Fruit fly (Drosophila melanogaster) whole organism, embryonic: ENCODE data around the gene CG3104.
A peak's percentile ranks its signal among the peaks of the same experiment; 100 is the strongest.

Experiments used
- Atf-2 ChIP-seq: fragments of 200-800 bp; sonication (Bioruptor generic); optimal IDR thresholded peaks from 2 replicates; lab custom pipeline; 2016; ENCODE audit warnings: missing biosample characterization, missing genetic modification characterization
- CG10274 ChIP-seq: fragments of 200-800 bp; sonication (Bioruptor generic); optimal IDR thresholded peaks from 3 replicates; lab custom pipeline; 2017; ENCODE audit warnings: missing biosample characterization, mild to moderate bottlenecking, missing genetic modification characterization
- CG10959 ChIP-seq: fragments of 200-800 bp; sonication (Bioruptor generic); IDR thresholded peaks from 2 replicates; pipeline ENCODE4 v1.3.6; 2022; ENCODE audit warnings: missing biosample characterization, missing genetic modification characterization
- CG11093 ChIP-seq: fragments of 200-800 bp; sonication (Bioruptor generic); IDR thresholded peaks from 3 replicates; pipeline ENCODE4 v1.3.6; 2022; ENCODE audit warnings: missing biosample characterization, missing genetic modification characterization
- CG12071 ChIP-seq: fragments of 200-800 bp; sonication (Bioruptor generic); optimal IDR thresholded peaks from 3 replicates; lab custom pipeline; 2018; ENCODE audit warnings: missing biosample characterization, mild to moderate bottlenecking, missing genetic modification characterization
- CG1602 ChIP-seq: fragments of 200-800 bp; sonication (Bioruptor generic); optimal IDR thresholded peaks from 3 replicates; lab custom pipeline; 2016; ENCODE audit warnings: missing biosample characterization, missing genetic modification characterization
- CG1603 ChIP-seq: fragments of 200-800 bp; sonication (Bioruptor generic); optimal IDR thresholded peaks from 2 replicates; lab custom pipeline; 2019; ENCODE audit warnings: missing biosample characterization, mild to moderate bottlenecking, missing genetic modification characterization, moderate library complexity
- CG17328 ChIP-seq: fragments of 200-800 bp; sonication (Bioruptor generic); IDR thresholded peaks from 2 replicates; pipeline ENCODE4 v1.3.6; 2022; ENCODE audit warnings: missing biosample characterization, missing genetic modification characterization
- CG17829 ChIP-seq: fragments of 200-800 bp; optimal IDR thresholded peaks from 2 replicates; lab custom pipeline; 2019; ENCODE audit warnings: missing biosample characterization, mild to moderate bottlenecking, missing genetic modification characterization, moderate library complexity
- CG18764 ChIP-seq: fragments of 200-800 bp; sonication (Bioruptor generic); optimal IDR thresholded peaks from 3 replicates; lab custom pipeline; 2016; ENCODE audit warnings: missing biosample characterization, missing genetic modification characterization
- CG2199 ChIP-seq: fragments of 200-800 bp; sonication (Bioruptor generic); IDR thresholded peaks from 3 replicates; pipeline ENCODE4 v1.3.6; 2022; ENCODE audit warnings: missing biosample characterization, missing genetic modification characterization
- CG32532 ChIP-seq: fragments of 200-800 bp; sonication (Bioruptor generic); IDR thresholded peaks from 2 replicates; pipeline ENCODE4 v1.3.6; 2022; ENCODE audit warnings: missing biosample characterization, missing genetic modification characterization
- CG34376 ChIP-seq: fragments of 200-800 bp; sonication (Bioruptor generic); optimal IDR thresholded peaks from 2 replicates; lab custom pipeline; 2018; ENCODE audit warnings: missing biosample characterization, mild to moderate bottlenecking, missing genetic modification characterization
- CG4328 ChIP-seq: fragments of 200-800 bp; sonication (Bioruptor generic); optimal IDR thresholded peaks from 3 replicates; lab custom pipeline; 2017; ENCODE audit warnings: missing biosample characterization, missing genetic modification reagents, missing genetic modification characterization
- CG6791 ChIP-seq: fragments of 200-800 bp; sonication (Bioruptor generic); IDR thresholded peaks from 3 replicates; pipeline ENCODE4 v1.3.6; 2022; ENCODE audit warnings: missing biosample characterization, missing genetic modification characterization; ENCODE audit not compliant: partially characterized antibody
- CG7928 ChIP-seq: fragments of 200-800 bp; sonication (Bioruptor generic); optimal IDR thresholded peaks from 2 replicates; lab custom pipeline; 2017; ENCODE audit warnings: missing biosample characterization, mild to moderate bottlenecking, missing genetic modification characterization
- CG9876 ChIP-seq: fragments of 200-800 bp; sonication (Bioruptor generic); optimal IDR thresholded peaks from 2 replicates; lab custom pipeline; 2016; ENCODE audit warnings: missing biosample characterization, missing genetic modification characterization
- Drgx ChIP-seq: fragments of 200-800 bp; sonication (Bioruptor generic); IDR thresholded peaks from 2 replicates; pipeline ENCODE4 v1.3.6; 2022; ENCODE audit warnings: missing biosample characterization, missing genetic modification characterization
- HLH54F ChIP-seq: fragments of 200-800 bp; sonication (Bioruptor generic); optimal IDR thresholded peaks from 3 replicates; lab custom pipeline; 2016; ENCODE audit warnings: missing biosample characterization, missing genetic modification characterization
- HLHmδ ChIP-seq: fragments of 200-800 bp; sonication (Bioruptor generic); optimal IDR thresholded peaks from 2 replicates; lab custom pipeline; 2018; ENCODE audit warnings: missing biosample characterization, mild to moderate bottlenecking, missing genetic modification characterization, moderate library complexity
- Hmr ChIP-seq: fragments of 200-800 bp; sonication (Bioruptor generic); optimal IDR thresholded peaks from 3 replicates; lab custom pipeline; 2017; ENCODE audit warnings: mild to moderate bottlenecking, missing biosample characterization, missing genetic modification reagents, missing genetic modification characterization
- Hr78 ChIP-seq, 2 experiments: fragments of 200-800 bp in 1 of 2; fragments of >200 bp in 1 of 2; sonication (Bioruptor generic) in 1 of 2; optimal IDR thresholded peaks; 2 replicates each; lab custom pipeline; 2017 to 2019; ENCODE audit warnings: missing biosample characterization in 2 of 2, missing genetic modification characterization in 2 of 2, mild to moderate bottlenecking in 1 of 2, moderate library complexity in 1 of 2
- Lhr ChIP-seq: fragments of 200-800 bp; sonication (Bioruptor generic); optimal IDR thresholded peaks from 3 replicates; lab custom pipeline; 2017; ENCODE audit warnings: mild to moderate bottlenecking, missing biosample characterization, missing genetic modification reagents, missing genetic modification characterization
- Lim3 ChIP-seq: fragments of 200-800 bp; sonication (Bioruptor generic); IDR thresholded peaks from 2 replicates; pipeline ENCODE4 v1.3.6; 2022; ENCODE audit warnings: missing biosample characterization, missing genetic modification characterization
- Lpt ChIP-seq: fragments of >200 bp; optimal IDR thresholded peaks from 2 replicates; lab custom pipeline; 2018; ENCODE audit warnings: missing biosample characterization, missing genetic modification characterization
- NK7.1 ChIP-seq: fragments of 200-800 bp; sonication (Bioruptor generic); optimal IDR thresholded peaks from 3 replicates; lab custom pipeline; 2016; ENCODE audit warnings: missing biosample characterization, missing genetic modification characterization
- Nf-YA ChIP-seq: fragments of 200-800 bp; sonication (Bioruptor generic); IDR thresholded peaks from 2 replicates; pipeline ENCODE4 v1.3.6; 2022; ENCODE audit warnings: missing biosample characterization, missing genetic modification characterization
- PHDP ChIP-seq: fragments of 200-800 bp; sonication (Bioruptor generic); optimal IDR thresholded peaks from 3 replicates; lab custom pipeline; 2018; ENCODE audit warnings: missing biosample characterization, mild to moderate bottlenecking, missing genetic modification characterization, moderate library complexity
- corto ChIP-seq: fragments of 200-800 bp; sonication (Bioruptor generic); optimal IDR thresholded peaks from 2 replicates; lab custom pipeline; 2016; ENCODE audit warnings: missing biosample characterization, mild to moderate bottlenecking, missing genetic modification characterization, moderate library complexity
- crc ChIP-seq: fragments of 200-800 bp; sonication (Bioruptor generic); optimal IDR thresholded peaks from 2 replicates; lab custom pipeline; 2016; ENCODE audit warnings: missing biosample characterization, missing genetic modification characterization
- dan ChIP-seq: fragments of 200-800 bp; sonication (Bioruptor generic); IDR thresholded peaks from 2 replicates; pipeline ENCODE4 v1.3.6; 2022; ENCODE audit warnings: missing biosample characterization, missing genetic modification characterization
- danr ChIP-seq: fragments of 200-800 bp; sonication (Bioruptor generic); IDR thresholded peaks from 2 replicates; pipeline ENCODE4 v1.3.6; 2022; ENCODE audit warnings: missing biosample characterization, missing genetic modification characterization
- ewg ChIP-seq: fragments of 200-800 bp; sonication (Bioruptor generic); optimal IDR thresholded peaks from 3 replicates; lab custom pipeline; 2017; ENCODE audit warnings: mild to moderate bottlenecking, missing biosample characterization, missing genetic modification reagents, missing genetic modification characterization
- hb ChIP-seq: fragments of 200-800 bp; sonication (Bioruptor generic); IDR thresholded peaks from 3 replicates; pipeline ENCODE4 v1.3.6; 2022; ENCODE audit warnings: missing biosample characterization, missing genetic modification characterization; ENCODE audit not compliant: partially characterized antibody
- her ChIP-seq: fragments of 200-800 bp; sonication (Bioruptor generic); optimal IDR thresholded peaks from 2 replicates; lab custom pipeline; 2016; ENCODE audit warnings: missing biosample characterization, missing genetic modification characterization
- hkb ChIP-seq, 2 experiments: fragments of 200-800 bp in 1 of 2; fragments of >200 bp in 1 of 2; sonication (Bioruptor generic) in 1 of 2; IDR thresholded peaks in 1 of 2; optimal IDR thresholded peaks in 1 of 2; 2 replicates each; pipeline versions ENCODE4 v1.3.6 to Lab custom; 2017 to 2022; ENCODE audit warnings: missing biosample characterization in 1 of 2, missing genetic modification characterization in 1 of 2
- p53 ChIP-seq: fragments of 200-800 bp; sonication (Bioruptor generic); optimal IDR thresholded peaks from 2 replicates; lab custom pipeline; 2016; ENCODE audit warnings: missing biosample characterization, missing genetic modification characterization
- prd ChIP-seq, 3 experiments: fragments of >200 bp in 2 of 3; fragments of 200-800 bp in 1 of 3; sonication (Bioruptor generic) in 1 of 3; optimal IDR thresholded peaks in 2 of 3; IDR thresholded peaks in 1 of 3; 2 replicates in 2 of 3; 3 replicates in 1 of 3; pipeline versions ENCODE4 v1.3.6 to Lab custom; 2017 to 2022; ENCODE audit warnings: missing biosample characterization in 1 of 3, missing genetic modification characterization in 1 of 3
- psq ChIP-seq: fragments of 200-800 bp; sonication (Bioruptor generic); optimal IDR thresholded peaks from 2 replicates; lab custom pipeline; 2017; ENCODE audit warnings: missing biosample characterization, missing genetic modification characterization
- pzg ChIP-seq: fragments of 200-800 bp; sonication (Bioruptor generic); optimal IDR thresholded peaks from 3 replicates; lab custom pipeline; 2018; ENCODE audit warnings: missing biosample characterization, mild to moderate bottlenecking, missing genetic modification characterization, moderate library complexity
- shn ChIP-seq: fragments of 200-800 bp; sonication (Bioruptor generic); optimal IDR thresholded peaks from 3 replicates; lab custom pipeline; 2016; ENCODE audit warnings: missing biosample characterization, missing genetic modification characterization
- sim ChIP-seq: fragments of 200-800 bp; sonication (Bioruptor generic); IDR thresholded peaks from 2 replicates; pipeline ENCODE4 v1.3.6; 2022; ENCODE audit warnings: missing biosample characterization, missing genetic modification characterization
- sima ChIP-seq: fragments of 200-800 bp; sonication (Bioruptor generic); optimal IDR thresholded peaks from 2 replicates; lab custom pipeline; 2016; ENCODE audit warnings: missing biosample characterization, missing genetic modification characterization
- slou ChIP-seq: fragments of 200-800 bp; sonication (Bioruptor generic); optimal IDR thresholded peaks from 3 replicates; lab custom pipeline; 2016; ENCODE audit warnings: missing biosample characterization, missing genetic modification characterization
- sqz ChIP-seq: fragments of 200-800 bp; sonication (Bioruptor generic); optimal IDR thresholded peaks from 3 replicates; lab custom pipeline; 2018; ENCODE audit warnings: missing biosample characterization, mild to moderate bottlenecking, missing genetic modification characterization
- stc ChIP-seq: fragments of 200-800 bp; sonication (Bioruptor generic); IDR thresholded peaks from 2 replicates; pipeline ENCODE4 v1.3.6; 2022; ENCODE audit warnings: missing biosample characterization, missing genetic modification characterization
- toy ChIP-seq: fragments of 200-800 bp; sonication (Bioruptor generic); IDR thresholded peaks from 2 replicates; pipeline ENCODE4 v1.3.6; 2022; ENCODE audit warnings: missing biosample characterization, missing genetic modification characterization
- usp ChIP-seq: fragments of >200 bp; optimal IDR thresholded peaks from 2 replicates; lab custom pipeline; 2017; ENCODE audit warnings: missing biosample characterization, missing genetic modification characterization
- wdn ChIP-seq: fragments of 200-800 bp; sonication (Bioruptor generic); IDR thresholded peaks from 2 replicates; pipeline ENCODE4 v1.3.6; 2022; ENCODE audit warnings: missing biosample characterization, missing genetic modification characterization
- wek ChIP-seq: fragments of 200-800 bp; sonication (Bioruptor generic); optimal IDR thresholded peaks from 3 replicates; lab custom pipeline; 2018; ENCODE audit warnings: missing biosample characterization, mild to moderate bottlenecking, missing genetic modification characterization, moderate library complexity

The CG3104 gene

dm6 chr2L:2856960-2857584 lies 1.5 kb upstream of the CG3104 start, which contains the start of gene CG2991 (continued):
- no peak for TF ChIP-seq CG10274
- peak; percentile 53; the same call in 1 of the 3 replicates for TF ChIP-seq hb (GFP tag; lab: Robert Waterston, UW)
- TF ChIP-seq Atf-2: no peak
- peak; percentile 17 for TF ChIP-seq HLHmδ (GFP tag; lab: Kevin White, UChicago)
- no peak for TF ChIP-seq Hr78 (GFP tag; optimal IDR thresholded peaks at IDR 0.05; lab: Kevin White, UChicago)
- no peak for TF ChIP-seq CG12071
- 0 out of 3 replicates have a peak, but pooled peaks have one; percentile 40 for TF ChIP-seq CG2199 (GFP tag; lab: Robert Waterston, UW)
- TF ChIP-seq hkb (optimal IDR thresholded peaks at IDR 0.05; lab: Kevin White, UChicago): no peak
- TF ChIP-seq hkb (GFP tag; IDR thresholded peaks at IDR 0.05; lab: Robert Waterston, UW): no peak
- no peak for TF ChIP-seq CG18764 (GFP tag; lab: Kevin White, UChicago)
- TF ChIP-seq NK7.1 (GFP tag; lab: Kevin White, UChicago): no peak
- peak; percentile 97 for TF ChIP-seq pzg (GFP tag; lab: Kevin White, UChicago)
- TF ChIP-seq CG1602 (GFP tag; lab: Kevin White, UChicago): no peak
- TF ChIP-seq Hmr (GFP tag; lab: Kevin White, UChicago): peak; percentile 31
- peak; percentile 28; the same call in 1 of the 2 replicates for TF ChIP-seq wdn (GFP tag; lab: Robert Waterston, UW)
- TF ChIP-seq PHDP (tag; lab: Kevin White, UChicago): peak; percentile 4
- no peak for TF ChIP-seq stc (GFP tag; lab: Robert Waterston, UW)
- TF ChIP-seq CG4328 (GFP tag; lab: Kevin White, UChicago): no peak
- no peak for TF ChIP-seq CG7928
- TF ChIP-seq Drgx (GFP tag; lab: Robert Waterston, UW): no peak
- peak; percentile 52 for TF ChIP-seq corto
- no peak for TF ChIP-seq danr
- no peak for TF ChIP-seq Lpt (GFP tag; lab: Kevin White, UChicago)
- TF ChIP-seq CG11093 (GFP tag; lab: Robert Waterston, UW): no peak
- TF ChIP-seq Lim3 (GFP tag; lab: Robert Waterston, UW): no peak
- TF ChIP-seq Lhr (GFP tag; lab: Kevin White, UChicago): peak; percentile 43
- TF ChIP-seq psq: no peak
- no peak for TF ChIP-seq sima (GFP tag; lab: Kevin White, UChicago)
- no peak for TF ChIP-seq CG32532 (GFP tag; lab: Robert Waterston, UW)
- TF ChIP-seq CG6791 (GFP tag; lab: Robert Waterston, UW): peak; percentile 91
- no peak for TF ChIP-seq usp (GFP tag; lab: Kevin White, UChicago)
- no peak for TF ChIP-seq sqz
- TF ChIP-seq her (GFP tag; lab: Kevin White, UChicago): peak; percentile 99
- TF ChIP-seq HLH54F (GFP tag; lab: Kevin White, UChicago): peak; percentile 16
- TF ChIP-seq toy (GFP tag; lab: Robert Waterston, UW): no peak
- TF ChIP-seq ewg: no peak
- no peak for TF ChIP-seq shn (GFP tag; lab: Kevin White, UChicago)
- no peak for TF ChIP-seq dan (GFP tag; lab: Robert Waterston, UW)
- TF ChIP-seq wek (GFP tag; lab: Kevin White, UChicago): no peak
- no peak for TF ChIP-seq CG17328 (GFP tag; lab: Robert Waterston, UW)
- TF ChIP-seq slou (GFP tag; lab: Kevin White, UChicago): no peak
- TF ChIP-seq sim (GFP tag; lab: Robert Waterston, UW): no peak
- peak; percentile 74 for TF ChIP-seq CG1603
- no peak for TF ChIP-seq p53 (GFP tag; lab: Kevin White, UChicago)
- TF ChIP-seq CG17829 (tag; lab: Kevin White, UChicago): peak; percentile 75
- TF ChIP-seq crc (GFP tag; lab: Kevin White, UChicago): no peak
- TF ChIP-seq prd (optimal IDR thresholded peaks at IDR 0.05; lab: Kevin White, UChicago): no peak
- no peak for TF ChIP-seq prd (GFP tag; IDR thresholded peaks at IDR 0.05; lab: Robert Waterston, UW)
- TF ChIP-seq CG9876 (GFP tag; lab: Kevin White, UChicago): no peak
- no peak for TF ChIP-seq CG10959 (GFP tag; lab: Robert Waterston, UW)
- TF ChIP-seq CG34376: peak; percentile 20
- no peak for TF ChIP-seq Nf-YA
